Worm (Caenorhabditis elegans) whole organism, L4 larva: Measurements from ENCODE around the gene C01G5.5.

Experiments
- D1046.2 ChIP-seq: fragments of 200-800 bp; sonication (Bioruptor generic); IDR thresholded peaks from 2 replicates; pipeline ENCODE4 v1.3.6; 2022; ENCODE audit warnings: missing genetic modification characterization, missing compliant biosample characterization
- F10B5.3 ChIP-seq: sonication (generic microtip); optimal IDR thresholded peaks from 2 replicates; lab custom pipeline; 2016; ENCODE audit warnings: mild to moderate bottlenecking, missing genetic modification characterization, missing compliant biosample characterization
- F26F4.8 ChIP-seq: fragments of 200-800 bp; sonication (Bioruptor generic); conservative IDR thresholded peaks from 2 replicates; pipeline ENCODE4 v1.3.6; 2022; ENCODE audit warnings: missing genetic modification characterization, missing compliant biosample characterization
- F37D6.2 ChIP-seq: sonication (generic microtip); optimal IDR thresholded peaks from 2 replicates; lab custom pipeline; 2016; ENCODE audit warnings: mild to moderate bottlenecking, missing genetic modification characterization, missing compliant biosample characterization
- F44E2.7 ChIP-seq: fragments of 200-800 bp; sonication (Bioruptor generic); IDR thresholded peaks from 2 replicates; pipeline ENCODE4 v2.1.2; 2022; ENCODE audit warnings: missing genetic modification characterization, missing compliant biosample characterization
- R02D3.7 ChIP-seq: fragments of 150-350 bp; sonication (generic microtip); optimal IDR thresholded peaks from 3 replicates; lab custom pipeline; 2014; ENCODE audit warnings: missing biosample characterization, missing genetic modification characterization
- Y5F2A.4 ChIP-seq: fragments of 200-800 bp; sonication (Bioruptor generic); optimal IDR thresholded peaks from 2 replicates; lab custom pipeline; 2018; ENCODE audit warnings: mild to moderate bottlenecking, missing genetic modification characterization, missing compliant biosample characterization
- ZK546.5 ChIP-seq, 2 experiments: sonication (generic microtip); optimal IDR thresholded peaks; 2 replicates each; lab custom pipeline; 2017; ENCODE audit warnings: missing biosample characterization in 2 of 2, missing genetic modification characterization in 2 of 2
- ama-1 ChIP-seq: fragments of 150-350 bp; optimal IDR thresholded peaks from 2 replicates; lab custom pipeline; 2014; ENCODE audit warnings: inconsistent platforms, mixed read lengths
- ceh-28 ChIP-seq: fragments of 150-350 bp; optimal IDR thresholded peaks from 2 replicates; lab custom pipeline; 2014; ENCODE audit warnings: missing biosample characterization, missing genetic modification reagents, missing genetic modification characterization
- daf-19 ChIP-seq: fragments of 200-800 bp; sonication (Bioruptor generic); conservative IDR thresholded peaks from 2 replicates; pipeline ENCODE4 v1.3.6; 2022; ENCODE audit warnings: missing genetic modification characterization, missing compliant biosample characterization
- duxl-1 ChIP-seq: sonication (generic microtip); optimal IDR thresholded peaks from 2 replicates; lab custom pipeline; 2016; ENCODE audit warnings: mild to moderate bottlenecking, missing genetic modification characterization, moderate library complexity, missing compliant biosample characterization; ENCODE audit not compliant: poor library complexity
- egl-27 ChIP-seq: sonication (generic microtip); optimal IDR thresholded peaks from 3 replicates; lab custom pipeline; 2017; ENCODE audit warnings: missing biosample characterization, missing genetic modification reagents, missing genetic modification characterization
- fkh-10 ChIP-seq: fragments of 150-350 bp; optimal IDR thresholded peaks from 2 replicates; lab custom pipeline; 2014; ENCODE audit warnings: missing biosample characterization, missing genetic modification reagents, missing genetic modification characterization
- gei-8 ChIP-seq: fragments of 200-800 bp; sonication (Bioruptor generic); optimal IDR thresholded peaks from 2 replicates; lab custom pipeline; 2018; ENCODE audit warnings: mild to moderate bottlenecking, missing genetic modification characterization, missing compliant biosample characterization
- hlh-30 ChIP-seq: sonication (generic microtip); optimal IDR thresholded peaks from 2 replicates; lab custom pipeline; 2017; ENCODE audit warnings: antibody characterized with exemption, mild to moderate bottlenecking, missing genetic modification characterization, missing compliant biosample characterization; ENCODE audit not compliant: insufficient read depth
- lim-7 ChIP-seq: fragments of 200-800 bp; sonication (Bioruptor generic); IDR thresholded peaks from 2 replicates; pipeline ENCODE4 v1.3.6; 2022; ENCODE audit warnings: missing genetic modification characterization, missing compliant biosample characterization
- lin-1 ChIP-seq: fragments of 200-800 bp; sonication (Bioruptor generic); IDR thresholded peaks from 2 replicates; pipeline ENCODE4 v1.3.6; 2022; ENCODE audit warnings: missing genetic modification reagents, missing genetic modification characterization, missing compliant biosample characterization
- lin-13 ChIP-seq: fragments of 150-350 bp; optimal IDR thresholded peaks from 2 replicates; lab custom pipeline; 2014; ENCODE audit warnings: missing biosample characterization, missing genetic modification reagents, missing genetic modification characterization
- lin-29 ChIP-seq: fragments of 200-800 bp; sonication (Bioruptor generic); IDR thresholded peaks from 2 replicates; pipeline ENCODE4 v1.3.6; 2022; ENCODE audit warnings: missing genetic modification reagents, missing genetic modification characterization, missing compliant biosample characterization
- lir-3 ChIP-seq: sonication (generic microtip); optimal IDR thresholded peaks from 2 replicates; lab custom pipeline; 2016; ENCODE audit warnings: mild to moderate bottlenecking, missing genetic modification characterization, missing compliant biosample characterization
- lsy-2 ChIP-seq, 2 experiments: fragments of 150-350 bp in 1 of 2; sonication (generic microtip) in 1 of 2; optimal IDR thresholded peaks; 2 replicates each; lab custom pipeline; 2014 to 2017; ENCODE audit warnings: missing biosample characterization in 2 of 2, missing genetic modification characterization in 2 of 2
- madf-5 ChIP-seq, 2 experiments: fragments of 200-800 bp; sonication (Bioruptor generic); IDR thresholded peaks; 2 replicates each; pipeline ENCODE4 v1.3.6; 2022; ENCODE audit warnings: missing compliant biosample characterization in 2 of 2, missing genetic modification characterization in 2 of 2
- nhr-102 ChIP-seq: sonication (generic microtip); optimal IDR thresholded peaks from 2 replicates; lab custom pipeline; 2016; ENCODE audit warnings: mild to moderate bottlenecking, missing genetic modification characterization, moderate library complexity, missing compliant biosample characterization
- nhr-11 ChIP-seq: fragments of 150-350 bp; optimal IDR thresholded peaks from 2 replicates; lab custom pipeline; 2014; ENCODE audit warnings: missing biosample characterization, missing genetic modification characterization
- nhr-237 ChIP-seq: sonication (generic microtip); optimal IDR thresholded peaks from 2 replicates; lab custom pipeline; 2017; ENCODE audit warnings: missing biosample characterization, missing genetic modification characterization
- nhr-6 ChIP-seq: fragments of 150-350 bp; optimal IDR thresholded peaks from 2 replicates; lab custom pipeline; 2014; ENCODE audit warnings: missing biosample characterization, missing genetic modification characterization
- pha-4 ChIP-seq, 2 experiments: fragments of 150-350 bp in 1 of 2; fragments of 200-800 bp in 1 of 2; sonication (Bioruptor generic) in 1 of 2; IDR thresholded peaks in 1 of 2; optimal IDR thresholded peaks in 1 of 2; 2 replicates each; pipeline versions ENCODE4 v1.3.6 to Lab custom; 2014 to 2022; ENCODE audit warnings: missing genetic modification characterization in 2 of 2, missing genetic modification reagents in 2 of 2, missing biosample characterization in 1 of 2, missing compliant biosample characterization in 1 of 2
- saeg-2 ChIP-seq: fragments of 200-800 bp; sonication (Bioruptor generic); IDR thresholded peaks from 2 replicates; pipeline ENCODE4 v1.3.6; 2022; ENCODE audit warnings: missing genetic modification reagents, missing genetic modification characterization, missing compliant biosample characterization
- sdz-12 ChIP-seq: fragments of 200-800 bp; sonication (Bioruptor generic); optimal IDR thresholded peaks from 2 replicates; lab custom pipeline; 2018; ENCODE audit warnings: mild to moderate bottlenecking, missing genetic modification characterization, missing compliant biosample characterization
- set-16 ChIP-seq: fragments of 200-800 bp; sonication (Bioruptor generic); IDR thresholded peaks from 2 replicates; pipeline ENCODE4 v1.3.6; 2022; ENCODE audit warnings: missing genetic modification reagents, missing genetic modification characterization, missing compliant biosample characterization
- spr-1 ChIP-seq: sonication (generic microtip); optimal IDR thresholded peaks from 2 replicates; lab custom pipeline; 2016; ENCODE audit warnings: mild to moderate bottlenecking, missing genetic modification characterization, missing compliant biosample characterization
- unc-130 ChIP-seq: sonication (generic microtip); optimal IDR thresholded peaks from 2 replicates; lab custom pipeline; 2016; ENCODE audit warnings: missing genetic modification reagents, missing genetic modification characterization, missing compliant biosample characterization
- zfp-2 ChIP-seq: sonication (generic microtip); optimal IDR thresholded peaks from 2 replicates; lab custom pipeline; 2016; ENCODE audit warnings: mild to moderate bottlenecking, missing genetic modification characterization, missing compliant biosample characterization
- zfp-3 ChIP-seq: fragments of 200-800 bp; sonication (Bioruptor generic); conservative IDR thresholded peaks from 2 replicates; pipeline ENCODE4 v1.3.6; 2022; ENCODE audit warnings: missing genetic modification reagents, missing genetic modification characterization, missing compliant biosample characterization
- zip-11 ChIP-seq: fragments of 200-800 bp; sonication (Bioruptor generic); IDR thresholded peaks from 2 replicates; pipeline ENCODE4 v1.3.6; 2022; ENCODE audit warnings: missing genetic modification characterization, missing compliant biosample characterization
- ztf-7 ChIP-seq: fragments of 150-350 bp; optimal IDR thresholded peaks from 2 replicates; lab custom pipeline; 2014; ENCODE audit warnings: missing biosample characterization, missing genetic modification characterization

Gene C01G5.5

ce11 chrIV:6480978-6481377, 43.4 kb upstream of the C01G5.5 start (continued):
- TF ChIP-seq nhr-6 (tag; lab: Kevin White, UChicago) (no peak), ZK546.5 (tag; optimal IDR thresholded peaks at IDR 0.05; lab: Kevin White, UChicago) (no peak), hlh-30 (peak; percentile 36), nhr-11 (tag; lab: Kevin White, UChicago) (no peak), ceh-28 (tag; lab: Kevin White, UChicago) (no peak), egl-27 (no peak), saeg-2 (GFP tag; lab: Robert Waterston, UW) (no peak), set-16 (GFP tag; lab: Robert Waterston, UW) (no peak), F10B5.3 (tag; lab: Kevin White, UChicago) (no peak), nhr-102 (peak; percentile 43), zfp-3 (peak; percentile 67; the same call in 1 of the 2 replicates), lir-3 (tag; lab: Kevin White, UChicago) (peak; percentile 14), F37D6.2 (no peak), D1046.2 (GFP tag; lab: Robert Waterston, UW) (peak; percentile 70; the same call in 1 of the 2 replicates), daf-19 (GFP tag; lab: Robert Waterston, UW) (peak; percentile 74; the same call in 1 of the 2 replicates), duxl-1 (peak; percentile 75), unc-130 (peak; percentile 30), lin-29 (GFP tag; lab: Robert Waterston, UW) (peak; percentile 24; the same call in 1 of the 2 replicates), zip-11 (GFP tag; lab: Robert Waterston, UW) (0 out of 2 replicates have a peak, but pooled peaks have one; percentile 41), lin-1 (GFP tag; lab: Robert Waterston, UW) (peak; percentile 88), lin-13 (GFP tag; lab: Kevin White, UChicago) (peak; percentile 12), madf-5 (GFP tag; IDR thresholded peaks at IDR 0.05; lab: Robert Waterston, UW) (peak; percentile 81 to 84; a peak in 3 of 4 replicates), lim-7 (peak; percentile 93), spr-1 (tag; lab: Kevin White, UChicago) (peak; percentile 54), ztf-7 (tag; lab: Kevin White, UChicago) (peak; percentile 8), fkh-10 (no peak), zfp-2 (no peak), pha-4 (GFP tag; IDR thresholded peaks at IDR 0.05; lab: Robert Waterston, UW) (peak; percentile 87; the same call in 1 of the 2 replicates), pha-4 (tag; optimal IDR thresholded peaks at IDR 0.05; lab: Kevin White, UChicago) (no peak), lsy-2 (tag; optimal IDR thresholded peaks at IDR 0.05; lab: Kevin White, UChicago) (no peak), F44E2.7 (no peak), Y5F2A.4 (peak; percentile 13), R02D3.7 (tag; lab: Kevin White, UChicago) (no peak), ama-1 (no peak)

DNA sequence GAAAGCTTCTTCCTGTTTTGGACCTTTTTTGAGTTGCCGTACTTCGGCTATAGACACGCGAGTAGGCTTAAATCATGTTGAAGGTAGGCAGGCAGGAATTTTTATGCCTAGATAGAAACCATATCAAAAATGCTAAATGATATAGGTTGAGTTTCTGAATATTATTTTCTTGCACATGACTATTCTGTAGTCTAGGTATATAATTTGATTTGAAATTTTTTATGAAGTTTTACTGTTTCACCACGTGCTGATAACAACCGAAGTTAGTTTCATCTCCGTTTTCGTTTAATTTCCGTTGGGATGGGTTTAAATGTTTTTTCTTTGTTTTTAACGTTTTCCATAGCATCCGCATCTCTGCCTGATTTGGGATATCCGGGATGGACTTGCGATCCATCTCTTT, 37.4 kb upstream of the C01G5.5 start, which contains the start of gene Y73B6BL.37:
Gene Y73B6BL.37, plus strand, starts transcription at position 301 of the 400 bp plus-strand sequence.
- no peak for TF ChIP-seq F37D6.2
- no peak for TF ChIP-seq nhr-237 (tag; lab: Kevin White, UChicago)

DNA sequence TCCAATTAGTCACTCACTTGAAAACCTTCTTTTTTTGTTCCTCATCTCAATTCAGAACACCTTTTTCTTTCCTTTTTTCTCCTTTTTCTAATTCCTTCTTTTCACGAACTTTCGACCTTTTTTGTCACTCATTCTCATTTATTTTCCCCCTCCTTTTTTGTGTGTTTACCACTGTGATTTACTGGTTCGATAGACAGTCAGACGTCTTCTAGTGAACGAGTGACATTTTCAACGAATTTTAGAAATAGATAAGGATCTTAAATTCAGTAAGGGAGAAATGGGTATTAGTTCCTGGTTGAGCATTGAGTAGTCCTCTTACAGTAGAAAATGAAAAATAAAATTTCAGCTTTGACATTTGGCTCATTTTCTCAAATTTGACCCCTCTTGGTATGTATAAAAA, 32.5 kb upstream of the C01G5.5 start:
- TF ChIP-seq gei-8 (no peak), F26F4.8 (GFP tag; lab: Robert Waterston, UW) (no peak), pha-4 (GFP tag; IDR thresholded peaks at IDR 0.05; lab: Robert Waterston, UW) (no peak), pha-4 (tag; optimal IDR thresholded peaks at IDR 0.05; lab: Kevin White, UChicago) (no peak), lsy-2 (tag; optimal IDR thresholded peaks at IDR 0.05; lab: Kevin White, UChicago) (no peak), sdz-12 (GFP tag; lab: Kevin White, UChicago) (no peak)
- TF ChIP-seq, all 104 proteins: peak for 0
